Worm (Caenorhabditis elegans) whole organism, L1 larva: ENCODE data around the gene nlp-5.

Experiments
- F16B12.6 ChIP-seq: fragments of 150-350 bp; optimal IDR thresholded peaks from 2 replicates; lab custom pipeline; 2014; ENCODE audit warnings: missing biosample characterization, missing genetic modification characterization
- ama-1 ChIP-seq: fragments of 150-350 bp; optimal IDR thresholded peaks from 2 replicates; lab custom pipeline; 2014
- nhr-11 ChIP-seq: fragments of 150-350 bp; optimal IDR thresholded peaks from 2 replicates; lab custom pipeline; 2014; ENCODE audit warnings: missing biosample characterization, missing genetic modification characterization
- nhr-237 ChIP-seq: fragments of 150-350 bp; optimal IDR thresholded peaks from 2 replicates; lab custom pipeline; 2014; ENCODE audit warnings: missing biosample characterization, missing genetic modification characterization

DNA sequence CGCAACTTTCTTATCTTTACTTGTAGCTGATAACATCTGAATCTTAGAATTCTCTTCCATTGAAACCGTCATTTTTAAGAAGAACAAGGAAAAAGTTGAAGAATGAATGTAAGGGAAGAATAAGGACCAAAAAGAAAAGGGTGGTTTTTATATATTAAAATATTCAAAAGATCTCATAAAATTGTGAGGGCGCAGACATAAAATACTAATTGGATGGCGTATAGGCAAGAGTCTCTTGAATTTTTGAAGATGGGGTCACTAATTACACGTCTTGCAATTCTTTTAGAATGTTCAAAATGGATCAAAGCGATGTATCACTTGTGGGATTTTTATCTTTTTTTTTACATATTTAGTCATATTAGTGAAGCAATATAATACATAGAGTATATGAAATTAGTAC, 25.6 kb upstream of the nlp-5 start, which contains the start of gene twk-3:
- no peak for TF ChIP-seq nhr-11 (tag; lab: Kevin White, UChicago)
- no peak for TF ChIP-seq F16B12.6 (tag; lab: Kevin White, UChicago)
- no peak for TF ChIP-seq ama-1
- TF ChIP-seq nhr-237 (tag; lab: Kevin White, UChicago) = no peak
